Fruit fly (Drosophila melanogaster): ENCODE data around the gene Pen.

Pen gene

DNA sequence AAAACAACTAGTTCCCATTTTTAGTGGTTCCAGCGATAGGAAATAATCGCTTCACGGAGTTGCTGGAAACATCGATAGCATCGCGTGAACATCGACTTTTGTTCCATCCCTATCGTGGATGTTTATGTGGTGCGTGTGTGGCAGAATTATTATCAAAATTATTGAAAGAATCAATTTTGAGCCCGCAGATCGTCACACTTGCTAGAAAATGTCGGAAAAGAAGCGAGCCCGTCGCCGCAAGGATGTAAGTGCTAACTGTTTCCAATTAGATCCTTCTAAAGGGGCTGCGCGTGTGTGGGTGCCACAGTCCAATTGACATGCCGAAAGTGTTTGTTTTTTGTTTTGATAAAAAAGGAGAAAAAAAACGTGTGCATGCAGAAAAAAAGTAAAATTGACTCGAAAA is 47.4 kb upstream of the Pen start, which contains the start of gene Trp1 (continued):
- no peak for TF ChIP-seq toy (GFP tag; IDR thresholded peaks at IDR 0.05)

DNA sequence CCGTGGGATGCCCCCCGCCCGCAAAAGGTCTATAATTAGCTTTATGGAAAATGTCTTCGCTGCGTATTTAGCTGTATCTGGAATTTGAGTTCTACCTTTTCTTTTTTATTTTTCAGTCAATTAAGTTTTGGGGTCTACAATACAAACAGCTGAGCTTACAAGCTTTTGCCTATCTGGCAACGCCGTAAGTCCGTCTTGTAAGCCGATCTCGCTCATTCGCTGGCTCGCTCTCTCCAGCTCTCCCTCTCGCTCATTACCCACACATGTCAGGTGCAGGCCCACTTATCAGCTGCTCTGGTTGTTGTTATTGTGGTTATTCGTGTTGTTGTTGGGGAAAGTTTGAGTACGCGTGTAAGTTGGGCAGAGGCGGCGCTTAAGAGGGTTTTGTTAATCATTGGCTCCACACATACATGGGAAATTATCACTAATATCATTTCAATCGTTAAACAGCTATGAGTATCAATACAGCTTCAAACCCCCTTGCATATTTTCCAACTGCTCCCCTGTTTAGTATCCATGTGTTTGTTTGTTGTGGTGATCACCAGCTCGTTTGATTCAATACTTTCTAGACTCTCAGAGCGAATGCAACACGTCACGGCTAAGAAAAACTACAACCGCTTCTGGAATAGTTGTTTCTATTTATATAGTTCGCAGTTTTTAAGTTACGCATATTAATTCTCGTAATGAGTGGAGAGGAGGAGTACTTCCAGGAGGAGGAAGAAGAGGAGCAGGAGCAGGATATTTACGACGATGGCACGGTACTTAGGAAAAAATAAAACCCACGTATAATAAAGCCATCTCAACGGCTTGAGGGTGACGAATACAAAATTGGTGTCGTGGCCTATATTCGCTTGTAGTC is 46.7 kb upstream of the Pen start:
- TF ChIP-seq h (optimal IDR thresholded peaks at IDR 0.05) (no peak), Dek (tag; optimal IDR thresholded peaks at IDR 0.05) (peak; percentile 96), CG15073 (GFP tag; optimal IDR thresholded peaks at IDR 0.05) (peak; percentile 62), eyg (GFP tag; optimal IDR thresholded peaks at IDR 0.05) (peak; percentile 94), Bteb2 (GFP tag; optimal IDR thresholded peaks at IDR 0.05) (peak; percentile 95), CG3838 (GFP tag; optimal IDR thresholded peaks at IDR 0.05) (peak; percentile 89), CG3065 (GFP tag; optimal IDR thresholded peaks at IDR 0.05) (peak; percentile 94), Nf-YA (GFP tag; IDR thresholded peaks at IDR 0.05) (peak; percentile 95), Camta (GFP tag; optimal IDR thresholded peaks at IDR 0.05) (peak; percentile 96), cwo (GFP tag; optimal IDR thresholded peaks at IDR 0.05) (peak; percentile 94), dm (GFP tag; optimal IDR thresholded peaks at IDR 0.05) (peak; percentile 97), Dll (GFP tag; IDR thresholded peaks at IDR 0.05; ENCODE audit: partially characterized antibody) (no peak), fd3F (GFP tag; optimal IDR thresholded peaks at IDR 0.05) (peak; percentile 96), tna (GFP tag; IDR thresholded peaks at IDR 0.05; ENCODE audit: partially characterized antibody) (no peak), CG16863 (GFP tag; optimal IDR thresholded peaks at IDR 0.05) (peak; percentile 97), Hr3 (GFP tag; optimal IDR thresholded peaks at IDR 0.05) (peak; percentile 95), cad (GFP tag; optimal IDR thresholded peaks at IDR 0.05) (no peak), pum (GFP tag; optimal IDR thresholded peaks at IDR 0.05) (peak; percentile 97), Awh (GFP tag; IDR thresholded peaks at IDR 0.05) (peak; percentile 95), CG3281 (GFP tag; optimal IDR thresholded peaks at IDR 0.05) (peak; percentile 95), shn (GFP tag; optimal IDR thresholded peaks at IDR 0.05) (peak; percentile 98), hth (optimal IDR thresholded peaks at IDR 0.05) (no peak), CG43689 (GFP tag; IDR thresholded peaks at IDR 0.05) (peak; percentile 93), Meics (GFP tag; optimal IDR thresholded peaks at IDR 0.05) (peak; percentile 97), tgo (GFP tag; IDR thresholded peaks at IDR 0.05) (peak; percentile 97), gem (tag; optimal IDR thresholded peaks at IDR 0.05) (peak; percentile 97), CG11696 (GFP tag; IDR thresholded peaks at IDR 0.05) (peak; percentile 90), tx (GFP tag; optimal IDR thresholded peaks at IDR 0.05) (peak; percentile 97), CG15696 (tag; optimal IDR thresholded peaks at IDR 0.05) (peak; percentile 90), grn (GFP tag; optimal IDR thresholded peaks at IDR 0.05) (peak; percentile 78), sqz (GFP tag; optimal IDR thresholded peaks at IDR 0.05) (peak; percentile 88), Drgx (GFP tag; IDR thresholded peaks at IDR 0.05) (peak; percentile 99), Rx (GFP tag; IDR thresholded peaks at IDR 0.05) (peak; percentile 97), CG11723 (GFP tag; optimal IDR thresholded peaks at IDR 0.05) (peak; percentile 92), CG13424 (tag; optimal IDR thresholded peaks at IDR 0.05) (peak; percentile 97), CG34376 (GFP tag; optimal IDR thresholded peaks at IDR 0.05) (peak; percentile 96), TFAM (GFP tag; optimal IDR thresholded peaks at IDR 0.05) (peak; percentile 74), PHDP (tag; optimal IDR thresholded peaks at IDR 0.05) (peak; percentile 97), ssp (GFP tag; IDR thresholded peaks at IDR 0.05) (peak; percentile 90), Med (GFP tag) (peak; percentile 100), CG2875 (GFP tag; optimal IDR thresholded peaks at IDR 0.05) (peak; percentile 90), CG13296 (GFP tag; optimal IDR thresholded peaks at IDR 0.05) (peak; percentile 94), unpg (GFP tag; optimal IDR thresholded peaks at IDR 0.05) (peak; percentile 98), onecut (GFP tag; IDR thresholded peaks at IDR 0.05) (peak; percentile 95), Elba2 (GFP tag; optimal IDR thresholded peaks at IDR 0.05) (peak; percentile 61), CG17359 (tag; optimal IDR thresholded peaks at IDR 0.05) (peak; percentile 98), Hsf (GFP tag; optimal IDR thresholded peaks at IDR 0.05) (peak; percentile 98)
